5 fruit fly cellular contexts compared by ENCODE assay signal in the genomic region with DNA sequence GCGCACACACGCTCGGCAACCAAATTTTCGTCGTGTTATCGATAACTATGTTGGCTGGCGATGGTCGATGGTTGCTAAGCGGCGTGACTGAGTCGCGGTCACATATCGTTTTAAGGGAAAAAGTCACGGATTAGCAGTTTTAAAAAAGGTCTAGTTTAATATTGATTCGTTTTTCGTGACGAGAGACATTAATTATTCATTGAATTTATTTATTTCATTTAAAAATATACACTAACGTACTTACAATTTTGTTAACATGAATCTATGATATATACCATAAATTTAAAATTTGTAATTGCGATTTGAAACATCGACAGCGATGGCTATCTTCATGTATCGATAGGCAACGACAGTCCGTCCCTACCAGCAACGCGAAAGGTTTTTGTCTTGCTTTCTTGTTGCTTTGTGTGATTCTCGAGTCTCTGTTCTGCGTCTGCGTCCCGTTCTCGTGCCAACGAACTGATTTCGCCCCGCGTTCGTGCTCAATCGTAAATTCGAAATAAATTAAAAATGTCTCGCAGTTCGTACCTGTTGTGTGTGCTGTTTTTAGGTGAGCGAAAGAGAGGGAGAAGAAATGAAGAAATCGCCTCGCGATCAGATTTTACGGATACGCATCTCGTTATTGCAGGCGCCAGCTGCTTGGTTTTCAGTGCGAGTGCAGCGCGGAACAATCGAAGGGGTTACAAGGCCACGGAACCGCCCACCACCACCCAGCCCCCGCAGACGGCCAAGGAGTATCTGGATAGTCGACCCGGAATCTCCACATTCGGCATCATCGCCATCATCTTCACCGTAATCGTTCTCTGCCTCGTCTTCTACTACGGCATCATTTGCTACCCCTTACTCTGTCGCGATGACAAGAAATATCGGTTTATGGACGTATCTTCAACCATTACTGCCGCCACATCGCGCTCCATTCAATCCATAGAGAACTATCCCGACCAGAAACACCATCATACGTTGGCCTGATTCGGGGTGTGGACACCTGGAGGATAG.
A peak's percentile ranks its signal among the peaks of the same experiment; 100 is the strongest.
TF ChIP-seq lines count a peak whose summit lies in the region.

Gene Hyls1 (minus strand): TSS at position 44 of the 996 bp plus-strand sequence.
Gene chif (minus strand): TSS at position 44 of the 996 bp plus-strand sequence.
Gene CG4455 (plus strand): TSS at position 350 of the 996 bp plus-strand sequence.

TF ChIP-seq in whole organism, adult, 20 proteins besides CTCF, POLR2A, EP300 and RAD21 (continued from another document):
- peak; percentile 32 for TF ChIP-seq Mnt (GFP tag; optimal IDR thresholded peaks at IDR 0.05; lab: Kevin White, UChicago)
- TF ChIP-seq CG1620 (GFP tag; optimal IDR thresholded peaks at IDR 0.05; lab: Kevin White, UChicago), result peak; percentile 44
- no peak for TF ChIP-seq bab1 (GFP tag; optimal IDR thresholded peaks at IDR 0.05; lab: Kevin White, UChicago)
- TF ChIP-seq CG7045 (GFP tag; optimal IDR thresholded peaks at IDR 0.05; lab: Kevin White, UChicago), result no peak
- TF ChIP-seq CG14711 (tag; optimal IDR thresholded peaks at IDR 0.05; lab: Kevin White, UChicago), result no peak

TF ChIP-seq in whole organism, embryonic, 481 proteins besides CTCF, POLR2A, EP300 and RAD21 (continued from another document and continues in another):
- TF ChIP-seq lilli (GFP tag; optimal IDR thresholded peaks at IDR 0.05; lab: Kevin White, UChicago) (peak; percentile 31), Dip2 (GFP tag; IDR thresholded peaks at IDR 0.05; lab: Robert Waterston, UW) (no peak), NFAT (GFP tag; IDR thresholded peaks at IDR 0.05; lab: Robert Waterston, UW) (no peak), slp2 (GFP tag; optimal IDR thresholded peaks at IDR 0.05; lab: Kevin White, UChicago) (no peak), ap (GFP tag; IDR thresholded peaks at IDR 0.05; lab: Robert Waterston, UW) (no peak), CG3838 (GFP tag; optimal IDR thresholded peaks at IDR 0.05; lab: Kevin White, UChicago) (peak; percentile 17), Asciz (GFP tag; optimal IDR thresholded peaks at IDR 0.05; lab: Kevin White, UChicago) (peak; percentile 32), danr (GFP tag; IDR thresholded peaks at IDR 0.05; lab: Robert Waterston, UW) (no peak), Meics (GFP tag; optimal IDR thresholded peaks at IDR 0.05; lab: Kevin White, UChicago) (peak; percentile 46), Spps (tag; optimal IDR thresholded peaks at IDR 0.05; lab: Kevin White, UChicago) (no peak), az2 (GFP tag; optimal IDR thresholded peaks at IDR 0.05; lab: Kevin White, UChicago) (peak; percentile 11), Med (GFP tag; lab: Kevin White, UChicago) (peak; percentile 67), Sox100B (GFP tag; optimal IDR thresholded peaks at IDR 0.05; lab: Kevin White, UChicago) (peak; percentile 50), al (GFP tag; IDR thresholded peaks at IDR 0.05; lab: Robert Waterston, UW) (peak; percentile 10; the same call in 1 of the 2 replicates), YL-1 (GFP tag; optimal IDR thresholded peaks at IDR 0.05; lab: Kevin White, UChicago) (peak; percentile 11), amos (GFP tag; IDR thresholded peaks at IDR 0.05; lab: Robert Waterston, UW; ENCODE audit: partially characterized antibody) (peak; percentile 86), CG33213 (GFP tag; optimal IDR thresholded peaks at IDR 0.05; lab: Kevin White, UChicago) (no peak), jing (GFP tag; optimal IDR thresholded peaks at IDR 0.05; lab: Kevin White, UChicago) (no peak), CG5180 (GFP tag; optimal IDR thresholded peaks at IDR 0.05; lab: Kevin White, UChicago) (peak; percentile 25), CG15514 (GFP tag; optimal IDR thresholded peaks at IDR 0.05; lab: Kevin White, UChicago) (peak; percentile 32), D (optimal IDR thresholded peaks at IDR 0.05; lab: Kevin White, UChicago) (peak; percentile 67), D (GFP tag; optimal IDR thresholded peaks at IDR 0.05; lab: Kevin White, UChicago) (peak; percentile 40), pros (GFP tag; optimal IDR thresholded peaks at IDR 0.05; lab: Kevin White, UChicago) (peak; percentile 20), tio (GFP tag; optimal IDR thresholded peaks at IDR 0.05; lab: Kevin White, UChicago) (no peak), Hr3 (GFP tag; optimal IDR thresholded peaks at IDR 0.05; lab: Kevin White, UChicago) (peak; percentile 46), slou (GFP tag; optimal IDR thresholded peaks at IDR 0.05; lab: Kevin White, UChicago) (peak; percentile 13), MESR4 (GFP tag; optimal IDR thresholded peaks at IDR 0.05; lab: Kevin White, UChicago) (peak; percentile 55), Opbp (GFP tag; IDR thresholded peaks at IDR 0.05; lab: Robert Waterston, UW; ENCODE audit: partially characterized antibody) (peak; percentile 85)

TF ChIP-seq in whole organism, prepupa, 60 proteins besides CTCF, POLR2A, EP300 and RAD21 (continued from another document):
- TF ChIP-seq CG10631 (GFP tag; optimal IDR thresholded peaks at IDR 0.05; lab: Kevin White, UChicago) (peak; percentile 41), CG9139 (GFP tag; optimal IDR thresholded peaks at IDR 0.05; lab: Kevin White, UChicago) (no peak), CG4318 (GFP tag; optimal IDR thresholded peaks at IDR 0.05; lab: Kevin White, UChicago) (no peak), net (GFP tag; optimal IDR thresholded peaks at IDR 0.05; lab: Kevin White, UChicago) (peak; percentile 10), CG3032 (tag; optimal IDR thresholded peaks at IDR 0.05; lab: Kevin White, UChicago) (peak; percentile 55), cyc (GFP tag; optimal IDR thresholded peaks at IDR 0.05; lab: Kevin White, UChicago) (peak; percentile 5), CG6792 (GFP tag; optimal IDR thresholded peaks at IDR 0.05; lab: Kevin White, UChicago) (peak; percentile 32), Sox102F (GFP tag; optimal IDR thresholded peaks at IDR 0.05; lab: Kevin White, UChicago) (peak; percentile 28), CG11902 (GFP tag; optimal IDR thresholded peaks at IDR 0.05; lab: Kevin White, UChicago) (peak; percentile 31), Sox15 (GFP tag; optimal IDR thresholded peaks at IDR 0.05; lab: Kevin White, UChicago) (no peak), CG32006 (GFP tag; optimal IDR thresholded peaks at IDR 0.05; lab: Kevin White, UChicago) (no peak), Hr4 (GFP tag; optimal IDR thresholded peaks at IDR 0.05; lab: Kevin White, UChicago) (peak; percentile 29), fkh (GFP tag; optimal IDR thresholded peaks at IDR 0.05; lab: Kevin White, UChicago) (no peak), CG11762 (GFP tag; optimal IDR thresholded peaks at IDR 0.05; lab: Kevin White, UChicago; ENCODE audit: insufficient read depth) (no peak), spab (GFP tag; optimal IDR thresholded peaks at IDR 0.05; lab: Kevin White, UChicago) (no peak), CG1621 (tag; optimal IDR thresholded peaks at IDR 0.05; lab: Kevin White, UChicago) (peak; percentile 70), pdm3 (GFP tag; optimal IDR thresholded peaks at IDR 0.05; lab: Kevin White, UChicago) (peak; percentile 39), Smox (GFP tag; optimal IDR thresholded peaks at IDR 0.05; lab: Kevin White, UChicago) (peak; percentile 31), CG6808 (GFP tag; optimal IDR thresholded peaks at IDR 0.05; lab: Kevin White, UChicago) (peak; percentile 26), svp (GFP tag; lab: Kevin White, UChicago) (peak; percentile 77), CG7368 (GFP tag; optimal IDR thresholded peaks at IDR 0.05; lab: Kevin White, UChicago) (no peak), dac (GFP tag; optimal IDR thresholded peaks at IDR 0.05; lab: Kevin White, UChicago) (no peak), Met (GFP tag; optimal IDR thresholded peaks at IDR 0.05; lab: Kevin White, UChicago) (no peak), OdsH (GFP tag; optimal IDR thresholded peaks at IDR 0.05; lab: Kevin White, UChicago) (peak; percentile 31), CG8319 (GFP tag; optimal IDR thresholded peaks at IDR 0.05; lab: Kevin White, UChicago) (no peak), Eip78C (GFP tag; lab: Kevin White, UChicago) (peak; percentile 65), CG10669 (GFP tag; optimal IDR thresholded peaks at IDR 0.05; lab: Kevin White, UChicago) (peak; percentile 3), lz (GFP tag; optimal IDR thresholded peaks at IDR 0.05; lab: Kevin White, UChicago) (peak; percentile 36), Sox14 (GFP tag; optimal IDR thresholded peaks at IDR 0.05; lab: Kevin White, UChicago) (peak; percentile 46)

TF ChIP-seq in whole organism, pupa, 21 proteins besides CTCF, POLR2A, EP300 and RAD21 (continued from another document):
- TF ChIP-seq CG12605 (GFP tag; IDR thresholded peaks at IDR 0.05; lab: Robert Waterston, UW) (0 out of 2 replicates have a peak, but pooled peaks have one; percentile 8), CG34367 (tag; optimal IDR thresholded peaks at IDR 0.05; lab: Kevin White, UChicago) (no peak)
TF ChIP-seq in whole organism, pupa: peak in this region for 6.

TF ChIP-seq in whole organism, wandering third instar larva, 38 proteins besides CTCF, POLR2A, EP300 and RAD21 (continued from another document):
- no peak for TF ChIP-seq usp (GFP tag; optimal IDR thresholded peaks at IDR 0.05; lab: Kevin White, UChicago)
- peak; percentile 47 for TF ChIP-seq rgr (GFP tag; optimal IDR thresholded peaks at IDR 0.05; lab: Kevin White, UChicago)
- no peak for TF ChIP-seq Rel (GFP tag; optimal IDR thresholded peaks at IDR 0.05; lab: Kevin White, UChicago)
- peak; percentile 71 for TF ChIP-seq Rel (tag; optimal IDR thresholded peaks at IDR 0.05; lab: Kevin White, UChicago)
- peak; percentile 1 for TF ChIP-seq fru (GFP tag; optimal IDR thresholded peaks at IDR 0.05; lab: Kevin White, UChicago)
- peak; percentile 85 for TF ChIP-seq psq (GFP tag; optimal IDR thresholded peaks at IDR 0.05; lab: Kevin White, UChicago)
- peak; percentile 53 for TF ChIP-seq Hnf4 (GFP tag; optimal IDR thresholded peaks at IDR 0.05; lab: Kevin White, UChicago)
- no peak for TF ChIP-seq Abd-B (GFP tag; optimal IDR thresholded peaks at IDR 0.05; lab: Kevin White, UChicago)
- TF ChIP-seq Mio (GFP tag; optimal IDR thresholded peaks at IDR 0.05; lab: Kevin White, UChicago), result no peak
- TF ChIP-seq tai (GFP tag; optimal IDR thresholded peaks at IDR 0.05; lab: Kevin White, UChicago), result peak; percentile 62
- no peak for TF ChIP-seq jim (GFP tag; optimal IDR thresholded peaks at IDR 0.05; lab: Kevin White, UChicago)
- peak; percentile 40 for TF ChIP-seq OdsH (GFP tag; optimal IDR thresholded peaks at IDR 0.05; lab: Kevin White, UChicago)
- no peak for TF ChIP-seq N (GFP tag; optimal IDR thresholded peaks at IDR 0.05; lab: Kevin White, UChicago)
- TF ChIP-seq woc (GFP tag; optimal IDR thresholded peaks at IDR 0.05; lab: Kevin White, UChicago), result peak; percentile 40
- TF ChIP-seq Vsx2 (GFP tag; optimal IDR thresholded peaks at IDR 0.05; lab: Kevin White, UChicago; ENCODE audit: partially characterized antibody), result no peak
- TF ChIP-seq CrebA (GFP tag; optimal IDR thresholded peaks at IDR 0.05; lab: Kevin White, UChicago; ENCODE audit: borderline replicate concordance), result no peak
- peak; percentile 13 for TF ChIP-seq sv (GFP tag; optimal IDR thresholded peaks at IDR 0.05; lab: Kevin White, UChicago)
- TF ChIP-seq Dfd (GFP tag; optimal IDR thresholded peaks at IDR 0.05; lab: Kevin White, UChicago), result no peak
- peak; percentile 44 for TF ChIP-seq CG9705 (GFP tag; optimal IDR thresholded peaks at IDR 0.05; lab: Kevin White, UChicago)
- TF ChIP-seq brk (GFP tag; optimal IDR thresholded peaks at IDR 0.05; lab: Kevin White, UChicago), result peak; percentile 75
TF ChIP-seq in whole organism, wandering third instar larva: peak in this region for 18.
